Fruit fly (Drosophila melanogaster) whole organism, larva: ENCODE measurements around the gene nonA-l.

ENCODE experiments used
- noc ChIP-seq: fragments of 200-800 bp; sonication (Bioruptor generic); optimal IDR thresholded peaks from 3 replicates; lab custom pipeline; 2019; ENCODE audit warnings: missing biosample characterization, mild to moderate bottlenecking, missing genetic modification characterization, moderate library complexity

nonA-l gene

DNA sequence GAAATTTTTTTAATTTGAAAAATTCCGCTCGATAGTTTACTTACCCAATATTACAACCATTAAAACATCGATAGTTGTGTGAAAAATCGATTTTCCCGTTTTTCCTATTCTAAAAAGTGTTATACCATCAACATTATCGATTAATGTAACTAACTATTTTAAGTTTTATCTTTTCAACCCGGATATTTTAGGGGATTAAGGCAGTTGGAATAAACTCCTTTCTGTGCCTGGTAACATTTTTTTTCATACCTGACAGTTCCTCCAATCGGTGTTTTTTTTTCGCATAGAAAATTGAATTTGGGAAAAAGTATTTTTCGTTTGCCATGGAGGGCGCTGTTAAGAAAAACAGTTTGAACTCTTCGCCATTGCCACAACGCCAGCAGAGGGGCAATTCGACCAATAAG lies at the start of gene nonA-l:
Gene nonA-l (plus strand): TSS at position 201 of the 404 bp plus-strand sequence.
- TF ChIP-seq noc: no peak

DNA sequence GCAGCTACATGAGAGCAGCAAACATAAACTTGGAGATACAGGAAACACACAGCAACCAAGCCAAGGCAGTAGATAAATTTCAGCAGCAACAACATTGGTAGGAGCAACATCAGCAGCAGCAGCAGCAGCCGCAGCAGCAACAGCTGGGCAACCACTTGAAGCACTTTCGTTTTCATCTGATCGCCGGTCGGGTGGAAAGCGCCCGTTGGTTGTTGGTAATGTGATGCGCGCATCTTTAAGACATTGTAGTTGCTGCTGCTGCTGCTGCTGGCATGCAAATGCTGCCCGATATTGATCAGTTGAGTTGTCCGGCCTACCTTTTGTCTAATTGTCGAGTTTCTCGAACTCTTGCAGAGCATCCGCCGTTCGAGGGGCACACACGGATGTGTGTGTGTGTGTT lies 48.6 kb upstream of the nonA-l start:
- TF ChIP-seq noc: no peak

dm6 chr3R:16594056-16594858 lies 45.7 kb upstream of the nonA-l start, which contains the start of gene CG14892:
TSS of gene CG14892 (plus strand) at chr3R:16594414.
- no peak for TF ChIP-seq noc

DNA sequence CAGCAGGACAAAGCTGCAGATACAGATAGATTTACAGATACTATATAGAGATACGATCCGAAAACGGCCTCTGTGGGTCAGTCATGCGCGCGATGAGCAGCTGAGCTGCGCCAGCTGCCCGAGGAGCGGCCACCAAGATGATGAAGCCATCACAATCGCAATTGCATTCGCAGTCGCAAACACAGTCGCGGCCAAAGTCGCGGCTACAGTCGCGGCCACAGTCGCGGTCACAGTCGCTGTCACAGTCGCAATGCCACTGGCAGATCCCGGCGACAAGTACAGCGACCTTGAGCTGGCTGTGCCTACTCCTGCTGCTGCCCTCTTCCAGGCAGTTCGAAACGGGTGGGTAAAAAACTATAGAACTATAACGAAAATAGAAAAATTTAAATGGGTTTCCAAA lies 45.0 kb upstream of the nonA-l start:
- no peak for TF ChIP-seq noc

- TF ChIP-seq noc: no peak
These were observed 40.4 kb upstream of the nonA-l start for dm6 chr3R:16599647-16600046.

- TF ChIP-seq noc: no peak
These were observed 39.3 kb upstream of the nonA-l start for dm6 chr3R:16600735-16601134.

- no peak for TF ChIP-seq noc
These were observed 35.3 kb upstream of the nonA-l start, which contains the start of gene CG10345 for dm6 chr3R:16604715-16605114. TSS of gene CG10345 (minus strand) at chr3R:16604861.

DNA sequence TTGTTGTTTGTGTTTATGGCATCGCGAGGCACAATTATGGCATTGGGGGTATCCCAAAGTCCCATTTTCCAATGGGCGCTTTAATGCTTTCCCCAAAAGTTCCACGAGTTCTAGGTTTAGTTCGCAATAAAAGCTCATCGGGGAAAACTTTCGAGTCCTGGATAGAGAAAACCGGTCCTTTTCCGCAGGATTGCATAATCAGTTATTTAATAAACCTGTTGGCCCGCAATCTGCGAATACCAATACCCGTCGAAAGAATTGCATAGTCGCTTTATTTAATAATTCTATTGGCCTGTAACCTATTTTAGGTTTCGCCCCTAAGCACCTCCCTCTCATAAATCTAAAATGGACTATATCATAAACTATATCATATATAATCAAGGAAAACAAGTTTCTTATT lies 34.1 kb upstream of the nonA-l start:
- no peak for TF ChIP-seq noc

DNA sequence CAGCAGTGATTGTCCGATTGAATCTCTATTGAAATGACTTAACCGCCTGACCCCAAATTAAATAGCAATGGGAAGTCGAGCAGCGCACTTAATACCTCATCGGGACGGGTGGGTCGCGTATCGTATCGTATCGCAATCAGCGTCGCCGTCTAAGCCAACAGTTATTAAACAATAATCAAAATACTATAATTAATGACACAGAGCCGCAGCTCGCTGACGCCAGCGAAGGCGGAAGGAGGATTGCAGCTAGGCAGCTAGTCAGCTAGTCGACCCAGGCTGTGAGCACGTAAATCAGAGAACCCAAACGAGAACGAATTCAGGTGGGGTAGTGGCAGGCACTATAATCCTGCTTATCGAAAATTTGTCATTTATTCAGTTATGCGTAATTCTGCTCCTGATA lies 31.1 kb upstream of the nonA-l start, which contains the start of gene NPF:
Gene NPF (plus strand): TSS at position 301 of the 400 bp plus-strand sequence.
- TF ChIP-seq noc: no peak

DNA sequence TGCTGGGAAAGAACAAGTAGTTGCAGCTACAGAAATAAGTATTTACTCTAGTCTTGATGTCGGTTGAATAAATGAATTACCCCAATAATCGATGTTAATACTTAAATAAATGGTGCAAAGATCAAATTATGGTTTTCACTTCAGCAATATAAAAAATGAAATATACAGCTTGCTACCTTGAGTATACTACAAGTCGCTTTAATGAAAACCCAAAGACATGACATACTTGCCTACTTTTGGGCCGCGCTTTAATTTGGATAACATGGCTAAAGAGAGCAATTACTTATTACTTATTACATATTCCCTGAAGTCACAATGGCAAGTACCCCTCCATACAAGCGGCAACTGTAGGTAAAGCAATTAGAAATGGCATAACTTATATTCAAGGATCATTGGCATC lies 28.8 kb upstream of the nonA-l start:
- TF ChIP-seq noc: no peak

DNA sequence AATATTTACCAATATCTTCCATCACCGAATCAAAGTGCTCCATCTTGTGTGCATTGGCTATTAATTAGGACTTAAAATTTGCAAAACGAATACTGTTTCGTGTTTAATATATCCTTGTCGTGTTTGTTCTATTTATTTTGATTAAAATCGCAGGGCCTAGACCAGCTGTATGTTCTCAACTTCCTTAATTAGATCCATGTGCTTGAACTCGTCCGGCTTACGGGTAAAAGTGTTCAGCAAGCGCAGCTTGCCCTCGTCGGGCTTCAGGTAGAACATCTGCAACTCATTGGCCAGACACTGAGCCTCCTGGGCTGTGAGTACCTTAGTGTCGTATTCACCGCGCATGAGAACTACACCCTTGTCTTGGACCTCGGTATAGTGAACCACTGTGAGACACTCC lies 26.7 kb upstream of the nonA-l start, which contains the start of gene CG12783:
Gene CG12783 (minus strand): TSS at position 101 of the 400 bp plus-strand sequence.
- no peak for TF ChIP-seq noc

DNA sequence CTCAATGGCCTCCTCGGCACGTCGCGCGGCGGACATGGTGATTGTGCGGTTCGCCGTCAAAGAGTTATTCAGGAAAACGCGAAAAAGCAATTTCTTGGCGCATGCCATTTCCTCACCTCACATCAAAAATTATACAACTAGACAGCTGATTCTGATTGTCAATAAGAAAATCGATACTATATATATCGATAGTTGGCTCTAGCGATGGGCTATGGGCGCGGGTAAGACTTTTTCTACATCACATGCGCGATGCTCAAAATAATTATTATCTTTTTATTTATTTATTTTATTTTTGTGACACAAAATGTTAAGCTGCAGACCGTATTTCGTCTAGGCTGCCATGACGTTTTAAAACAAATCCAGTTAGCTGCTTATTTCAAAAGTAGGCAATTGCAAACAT lies 25.8 kb upstream of the nonA-l start, which contains the start of gene CG10340:
Gene CG10340 (minus strand): TSS at position 151 of the 400 bp plus-strand sequence.
- TF ChIP-seq noc: no peak

DNA sequence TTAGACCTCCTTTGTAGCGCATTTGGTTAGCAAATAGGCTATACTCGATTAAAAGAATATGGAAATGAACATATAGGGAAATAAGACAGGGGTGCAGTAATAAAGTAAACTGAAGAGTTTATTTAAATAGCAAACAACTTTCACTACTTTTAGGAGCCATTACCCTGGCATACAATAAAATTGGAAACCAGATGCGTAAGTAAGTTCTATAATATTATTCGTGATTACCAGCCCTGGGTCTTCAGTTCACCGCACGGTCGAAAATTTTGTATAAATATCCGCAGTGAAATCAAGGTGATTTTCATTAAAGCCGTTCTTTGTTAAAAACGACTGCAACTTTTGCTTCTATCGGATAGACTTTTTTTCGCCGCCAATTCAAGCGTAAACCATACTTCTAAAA lies 25.0 kb upstream of the nonA-l start, which contains the start of gene CG17562:
Gene CG17562 (plus strand): TSS at position 301 of the 400 bp plus-strand sequence.
- TF ChIP-seq noc: no peak

DNA sequence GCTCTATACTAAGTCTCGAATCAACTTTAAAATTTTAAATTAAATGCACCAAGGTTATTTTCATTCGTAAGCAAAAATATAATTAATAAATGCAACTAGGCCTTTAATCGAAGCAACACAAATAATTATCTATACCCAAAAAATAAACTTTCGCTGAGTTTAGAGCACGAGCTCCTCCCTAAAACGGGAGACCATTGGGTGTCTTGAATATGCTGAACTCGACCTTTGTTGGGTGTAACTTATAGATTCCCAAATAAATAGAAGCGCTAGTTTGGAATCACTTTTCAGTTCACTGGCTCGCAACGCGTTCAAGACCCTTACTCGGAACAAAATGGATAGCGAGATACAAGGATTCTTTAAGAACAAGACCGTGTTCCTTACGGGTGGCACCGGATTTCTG lies 22.4 kb upstream of the nonA-l start, which contains the start of gene CG17560:
Gene CG17560 (plus strand): TSS at position 301 of the 400 bp plus-strand sequence.
- TF ChIP-seq noc: no peak

- TF ChIP-seq noc: no peak
These were observed 19.5 kb upstream of the nonA-l start, which contains the start of gene CG14893 for dm6 chr3R:16620478-16620877. TSS of gene CG14893 (plus strand) at chr3R:16620778.

DNA sequence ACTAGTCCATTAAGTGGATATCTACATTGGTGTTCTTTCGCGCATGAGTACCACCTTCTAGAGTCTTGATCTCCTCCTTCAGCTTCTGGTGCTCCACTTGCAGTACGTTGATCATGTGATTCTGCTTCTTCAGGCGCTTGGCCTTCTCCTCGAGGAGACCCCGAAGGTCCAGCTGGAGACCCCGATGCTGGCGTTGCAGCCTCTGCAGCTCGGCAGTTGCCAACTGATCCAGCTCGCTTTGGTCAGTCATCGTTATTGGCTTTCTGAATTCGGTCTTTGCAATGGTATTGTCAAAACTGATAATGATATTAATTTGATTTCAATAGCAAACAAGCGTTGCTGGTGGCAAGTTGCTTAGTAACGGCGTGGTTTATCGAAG lies 15.6 kb upstream of the nonA-l start, which contains the start of gene Ccdc114:
Gene Ccdc114 (minus strand): TSS at position 347 of the 379 bp plus-strand sequence.
- TF ChIP-seq noc: no peak

- TF ChIP-seq noc: no peak
These were observed 15.1 kb upstream of the nonA-l start, which contains the start of gene Fas1 for dm6 chr3R:16624750-16625549. TSS of gene Fas1 (plus strand) at chr3R:16625238.
